Worm (Caenorhabditis elegans): ENCODE data around the gene Y57E12B.11.

Y57E12B.11 gene

ce11 chrV:6979019-6979418, 29.3 kb upstream of the Y57E12B.11 start, which contains the start of gene sre-12:
sre-12 (minus strand) TSS chrV:6979119.
- TF ChIP-seq elt-4 (tag; optimal IDR thresholded peaks at IDR 0.05) (no peak), odd-2 (tag; optimal IDR thresholded peaks at IDR 0.05) (no peak), ceh-31 (tag; optimal IDR thresholded peaks at IDR 0.05) (no peak), ceh-30 (tag; optimal IDR thresholded peaks at IDR 0.05) (no peak), fax-1 (tag; optimal IDR thresholded peaks at IDR 0.05) (no peak), nfya-1 (tag; optimal IDR thresholded peaks at IDR 0.05) (no peak), lim-6 (tag; optimal IDR thresholded peaks at IDR 0.05) (no peak), ahr-1 (tag; optimal IDR thresholded peaks at IDR 0.05) (no peak), pqm-1 (tag; optimal IDR thresholded peaks at IDR 0.05) (no peak), hlh-6 (tag; optimal IDR thresholded peaks at IDR 0.05) (no peak)

ce11 chrV:6976047-6976446, 26.4 kb upstream of the Y57E12B.11 start, which contains the start of gene srx-16:
srx-16 (plus strand) TSS chrV:6976347.
- no peak for TF ChIP-seq dmd-4 (tag; optimal IDR thresholded peaks at IDR 0.05; ENCODE audit: borderline replicate concordance)

- TF ChIP-seq lim-6 (tag; optimal IDR thresholded peaks at IDR 0.05) (no peak), unc-86 (tag; optimal IDR thresholded peaks at IDR 0.05) (no peak), mec-3 (tag; optimal IDR thresholded peaks at IDR 0.05; ENCODE audit: borderline replicate concordance) (no peak), ceh-18 (tag; optimal IDR thresholded peaks at IDR 0.05) (no peak)
These were observed 21.9 kb upstream of the Y57E12B.11 start, which contains the start of gene srx-59 for ce11 chrV:6971567-6971966. srx-59 (plus strand) TSS chrV:6971867.

- TF ChIP-seq unc-55 (GFP tag; optimal IDR thresholded peaks at IDR 0.05): peak; percentile 30
- TF ChIP-seq eyg-1 (tag; optimal IDR thresholded peaks at IDR 0.05): no peak
- peak; percentile 11 for TF ChIP-seq nfya-1 (tag; optimal IDR thresholded peaks at IDR 0.05)
- peak; percentile 57 for TF ChIP-seq pros-1 (tag; optimal IDR thresholded peaks at IDR 0.05)
- no peak for TF ChIP-seq K02D7.2 (tag; optimal IDR thresholded peaks at IDR 0.05)
These were observed 20.4 kb upstream of the Y57E12B.11 start, which contains the start of gene ptr-15 for ce11 chrV:6969950-6970532. ptr-15 (minus strand) TSS chrV:6970000.

DNA sequence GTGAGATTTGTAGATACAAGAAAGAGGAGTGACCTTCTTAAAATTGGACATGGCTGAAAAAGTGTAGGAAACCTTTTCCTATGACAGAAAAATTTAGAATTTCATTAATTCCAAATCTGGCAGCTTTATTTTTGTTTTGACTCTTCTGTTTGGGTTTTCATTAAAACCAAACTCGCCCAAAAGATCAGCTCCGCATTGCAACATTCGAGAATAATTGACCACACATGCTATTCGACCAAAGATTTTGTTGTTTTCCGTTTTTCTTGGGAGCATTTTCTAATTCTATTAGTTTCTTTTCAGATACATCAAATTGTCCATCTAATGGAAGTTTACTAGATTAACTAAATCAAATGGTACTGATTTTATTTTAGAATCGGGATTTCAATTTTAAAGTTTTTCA, 6.6 kb upstream of the Y57E12B.11 start, which contains the start of gene mec-1:
Gene mec-1 (plus strand): TSS at position 301 of the 400 bp plus-strand sequence.
- TF ChIP-seq gmeb-2 (tag; optimal IDR thresholded peaks at IDR 0.05) (no peak), pqm-1 (tag; optimal IDR thresholded peaks at IDR 0.05) (no peak), rnt-1 (tag; optimal IDR thresholded peaks at IDR 0.05) (no peak), hlh-15 (tag; optimal IDR thresholded peaks at IDR 0.05) (no peak), ttx-3 (tag; optimal IDR thresholded peaks at IDR 0.05) (no peak), C08G9.2 (tag; optimal IDR thresholded peaks at IDR 0.05) (no peak), sox-2 (GFP tag; IDR thresholded peaks at IDR 0.05) (no peak), hlh-13 (GFP tag; optimal IDR thresholded peaks at IDR 0.05) (no peak), odd-2 (tag; optimal IDR thresholded peaks at IDR 0.05) (no peak), fkh-6 (tag; optimal IDR thresholded peaks at IDR 0.05) (no peak), npax-4 (tag; optimal IDR thresholded peaks at IDR 0.05) (no peak), ceh-34 (tag; optimal IDR thresholded peaks at IDR 0.05) (no peak), ceh-45 (GFP tag; IDR thresholded peaks at IDR 0.05) (no peak), Y22D7AL.16 (tag; optimal IDR thresholded peaks at IDR 0.05) (no peak), tbx-7 (tag; optimal IDR thresholded peaks at IDR 0.05) (no peak), lim-6 (tag; optimal IDR thresholded peaks at IDR 0.05) (no peak), pros-1 (tag; optimal IDR thresholded peaks at IDR 0.05) (no peak), unc-55 (GFP tag; optimal IDR thresholded peaks at IDR 0.05) (no peak)

DNA sequence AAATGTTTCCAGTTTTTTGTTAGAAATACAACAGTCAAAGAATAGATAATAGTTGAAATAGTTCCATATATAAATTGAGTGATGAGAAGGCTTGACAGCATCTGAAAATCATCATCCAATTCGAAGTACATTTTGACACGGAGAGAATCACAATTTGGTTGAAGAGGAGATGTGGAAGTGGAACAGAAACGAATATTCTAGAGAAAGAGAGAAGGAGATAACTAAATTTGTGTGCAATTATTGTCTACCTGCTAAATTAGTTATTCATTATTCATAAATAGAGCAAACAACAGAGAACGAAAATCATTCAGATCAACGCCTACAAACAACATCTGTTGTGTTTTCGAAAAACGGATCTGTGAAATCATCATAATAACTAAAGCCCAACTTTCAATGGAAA, 4.1 kb upstream of the Y57E12B.11 start, which contains the start of gene srg-31:
Gene srg-31 (minus strand): TSS at position 101 of the 400 bp plus-strand sequence.
- TF ChIP-seq hlh-8 (tag; optimal IDR thresholded peaks at IDR 0.05) (no peak), tbx-7 (tag; optimal IDR thresholded peaks at IDR 0.05) (no peak), hlh-30 (tag; optimal IDR thresholded peaks at IDR 0.05; ENCODE audit: insufficient read depth) (no peak), ceh-9 (tag; optimal IDR thresholded peaks at IDR 0.05) (no peak), dve-1 (tag; optimal IDR thresholded peaks at IDR 0.05) (no peak), pha-2 (tag; optimal IDR thresholded peaks at IDR 0.05) (no peak), unc-86 (tag; optimal IDR thresholded peaks at IDR 0.05) (no peak)

Data from whole organism, late embryonic.